Worm (Caenorhabditis elegans): ENCODE measurements around the gene cca-1.

cca-1 gene

ce11 chrX:7810991-7811390 lies 64.8 kb downstream of the cca-1 start:
- no peak for TF ChIP-seq nhr-43 (tag; optimal IDR thresholded peaks at IDR 0.05; ENCODE audit: poor library complexity, severe bottlenecking)
- no peak for TF ChIP-seq ztf-4 (tag; optimal IDR thresholded peaks at IDR 0.05)
- TF ChIP-seq nhr-12 (tag; optimal IDR thresholded peaks at IDR 0.05), result no peak
- TF ChIP-seq nfya-1 (tag; optimal IDR thresholded peaks at IDR 0.05; ENCODE audit: insufficient read depth), result peak; percentile 9

- TF ChIP-seq ceh-28 (tag; optimal IDR thresholded peaks at IDR 0.05) (peak; percentile 56), unc-62 (GFP tag; optimal IDR thresholded peaks at IDR 0.05) (no peak), mdl-1 (tag; optimal IDR thresholded peaks at IDR 0.05) (no peak), snpc-4 (tag; optimal IDR thresholded peaks at IDR 0.05) (peak; percentile 27), lin-39 (tag; optimal IDR thresholded peaks at IDR 0.05) (peak; percentile 65), nfya-1 (tag; optimal IDR thresholded peaks at IDR 0.05; ENCODE audit: insufficient read depth) (peak; percentile 68), hmg-11 (tag; optimal IDR thresholded peaks at IDR 0.05) (peak; percentile 84), nhr-43 (tag; optimal IDR thresholded peaks at IDR 0.05; ENCODE audit: poor library complexity, severe bottlenecking) (no peak), nhr-237 (tag; optimal IDR thresholded peaks at IDR 0.05) (no peak), fkh-10 (GFP tag; optimal IDR thresholded peaks at IDR 0.05) (no peak), fos-1 (tag; optimal IDR thresholded peaks at IDR 0.05) (no peak), unc-39 (tag; optimal IDR thresholded peaks at IDR 0.05) (no peak), nhr-25 (tag; optimal IDR thresholded peaks at IDR 0.05) (peak; percentile 58), tbx-2 (tag; optimal IDR thresholded peaks at IDR 0.05) (no peak), elt-3 (tag; optimal IDR thresholded peaks at IDR 0.05) (no peak), egl-5 (tag; optimal IDR thresholded peaks at IDR 0.05) (peak; percentile 19), nhr-76 (tag; optimal IDR thresholded peaks at IDR 0.05) (no peak), nhr-12 (tag; optimal IDR thresholded peaks at IDR 0.05) (no peak), ceh-9 (tag; optimal IDR thresholded peaks at IDR 0.05) (no peak), R02D3.7 (tag; optimal IDR thresholded peaks at IDR 0.05) (no peak), skn-1 (tag; optimal IDR thresholded peaks at IDR 0.05) (no peak), nhr-11 (tag; optimal IDR thresholded peaks at IDR 0.05) (no peak), nhr-23 (tag; optimal IDR thresholded peaks at IDR 0.05) (no peak), mml-1 (tag; optimal IDR thresholded peaks at IDR 0.05) (no peak), nhr-67 (tag; optimal IDR thresholded peaks at IDR 0.05) (no peak), nhr-77 (tag; optimal IDR thresholded peaks at IDR 0.05) (no peak), egl-27 (tag; optimal IDR thresholded peaks at IDR 0.05) (no peak), elt-2 (tag; optimal IDR thresholded peaks at IDR 0.05) (peak; percentile 41), ZK546.5 (tag; optimal IDR thresholded peaks at IDR 0.05) (no peak), aly-2 (tag; optimal IDR thresholded peaks at IDR 0.05) (no peak), pqm-1 (tag; optimal IDR thresholded peaks at IDR 0.05) (peak; percentile 24), lin-15B (tag; optimal IDR thresholded peaks at IDR 0.05) (peak; percentile 37), daf-12 (tag; optimal IDR thresholded peaks at IDR 0.05) (no peak), fkh-2 (tag; optimal IDR thresholded peaks at IDR 0.05) (no peak), elt-1 (tag; optimal IDR thresholded peaks at IDR 0.05) (no peak), ztf-4 (tag; optimal IDR thresholded peaks at IDR 0.05) (no peak), ztf-11 (tag; optimal IDR thresholded peaks at IDR 0.05) (no peak), zag-1 (tag; optimal IDR thresholded peaks at IDR 0.05) (no peak), lsy-12 (tag; optimal IDR thresholded peaks at IDR 0.05) (no peak), pha-4 (tag; optimal IDR thresholded peaks at IDR 0.05) (peak; percentile 80), ceh-16 (tag; optimal IDR thresholded peaks at IDR 0.05) (no peak), eor-1 (tag; optimal IDR thresholded peaks at IDR 0.05) (no peak), ama-1 (optimal IDR thresholded peaks at IDR 0.05) (no peak), nhr-28 (tag; optimal IDR thresholded peaks at IDR 0.05) (no peak), sea-2 (GFP tag; optimal IDR thresholded peaks at IDR 0.05) (peak; percentile 38), ceh-82 (tag; optimal IDR thresholded peaks at IDR 0.05) (no peak), jun-1 (tag; optimal IDR thresholded peaks at IDR 0.05) (no peak)
These were observed 66.2 kb downstream of the cca-1 start for ce11 chrX:7809352-7810196.
